Worm (Caenorhabditis elegans) whole organism, mixed stage, embryonic: ENCODE measurements around the gene B0507.7.
A peak's percentile ranks its signal among the peaks of the same experiment; 100 is the strongest.

Experiments
- M03D4.4 ChIP-seq: sonication (generic microtip); optimal IDR thresholded peaks from 2 replicates; lab custom pipeline; 2017; ENCODE audit warnings: mild to moderate bottlenecking, missing genetic modification characterization, missing compliant biosample characterization
- bed-3 ChIP-seq: fragments of 200-800 bp; sonication (Bioruptor generic); optimal IDR thresholded peaks from 3 replicates; lab custom pipeline; 2018; ENCODE audit warnings: mild to moderate bottlenecking, missing genetic modification characterization, moderate library complexity, missing compliant biosample characterization
- ceh-39 ChIP-seq: fragments of 150-350 bp; optimal IDR thresholded peaks from 2 replicates; lab custom pipeline; 2014; ENCODE audit warnings: missing biosample characterization, missing genetic modification characterization
- ceh-43 ChIP-seq: fragments of 200-800 bp; sonication (Bioruptor generic); optimal IDR thresholded peaks from 2 replicates; lab custom pipeline; 2018; ENCODE audit warnings: mild to moderate bottlenecking, missing genetic modification characterization, moderate library complexity, missing compliant biosample characterization
- ces-1 ChIP-seq: fragments of 150-350 bp; optimal IDR thresholded peaks from 2 replicates; lab custom pipeline; 2014; ENCODE audit warnings: missing biosample characterization, missing genetic modification reagents, missing genetic modification characterization
- cnd-1 ChIP-seq: fragments of 200-800 bp; sonication (Bioruptor generic); optimal IDR thresholded peaks from 2 replicates; lab custom pipeline; 2018; ENCODE audit warnings: mild to moderate bottlenecking, missing genetic modification characterization, missing compliant biosample characterization
- drap-1 ChIP-seq: fragments of 200-800 bp; sonication (Bioruptor generic); optimal IDR thresholded peaks from 3 replicates; lab custom pipeline; 2018; ENCODE audit warnings: mild to moderate bottlenecking, missing genetic modification characterization, missing compliant biosample characterization
- elt-1 ChIP-seq: sonication (generic microtip); optimal IDR thresholded peaks from 2 replicates; lab custom pipeline; 2017; ENCODE audit warnings: missing genetic modification characterization, mild to moderate bottlenecking, missing compliant biosample characterization, antibody characterized with exemption, moderate library complexity, borderline replicate concordance; ENCODE audit not compliant: insufficient read depth
- elt-3 ChIP-seq: fragments of 150-350 bp; optimal IDR thresholded peaks from 2 replicates; lab custom pipeline; 2014; ENCODE audit warnings: missing biosample characterization, missing genetic modification characterization
- flh-1 ChIP-seq: fragments of 200-800 bp; sonication (Bioruptor generic); optimal IDR thresholded peaks from 2 replicates; lab custom pipeline; 2018; ENCODE audit warnings: mild to moderate bottlenecking, missing genetic modification characterization, moderate library complexity, missing compliant biosample characterization
- ham-2 ChIP-seq: fragments of 200-800 bp; sonication (Bioruptor generic); optimal IDR thresholded peaks from 2 replicates; lab custom pipeline; 2018; ENCODE audit warnings: mild to moderate bottlenecking, missing genetic modification characterization, missing compliant biosample characterization
- hlh-1 ChIP-seq: fragments of 150-350 bp; optimal IDR thresholded peaks from 2 replicates; lab custom pipeline; 2014; ENCODE audit warnings: missing biosample characterization, missing genetic modification reagents, missing genetic modification characterization
- lin-13 ChIP-seq: fragments of 150-350 bp; optimal IDR thresholded peaks from 2 replicates; lab custom pipeline; 2014; ENCODE audit warnings: missing biosample characterization, missing genetic modification characterization
- lin-32 ChIP-seq: fragments of 200-800 bp; sonication (Bioruptor generic); optimal IDR thresholded peaks from 2 replicates; lab custom pipeline; 2018; ENCODE audit warnings: mild to moderate bottlenecking, missing genetic modification characterization, missing compliant biosample characterization
- lsy-2 ChIP-seq: fragments of 150-350 bp; optimal IDR thresholded peaks from 2 replicates; lab custom pipeline; 2014; ENCODE audit warnings: missing biosample characterization, missing genetic modification characterization
- mab-5 ChIP-seq: fragments of 150-350 bp; optimal IDR thresholded peaks from 2 replicates; lab custom pipeline; 2014; ENCODE audit warnings: missing biosample characterization, missing genetic modification characterization
- mep-1 ChIP-seq: fragments of 150-350 bp; optimal IDR thresholded peaks from 2 replicates; lab custom pipeline; 2017; ENCODE audit warnings: missing biosample characterization, missing genetic modification reagents, missing genetic modification characterization, inconsistent platforms
- mls-2 ChIP-seq: sonication (generic microtip); optimal IDR thresholded peaks from 2 replicates; lab custom pipeline; 2016; ENCODE audit warnings: mild to moderate bottlenecking, missing genetic modification characterization, moderate library complexity, missing compliant biosample characterization
- nhr-12 ChIP-seq: fragments of 150-350 bp; optimal IDR thresholded peaks from 2 replicates; lab custom pipeline; 2014; ENCODE audit warnings: missing biosample characterization, missing genetic modification characterization
- nhr-2 ChIP-seq: fragments of 150-350 bp; optimal IDR thresholded peaks from 2 replicates; lab custom pipeline; 2014; ENCODE audit warnings: missing biosample characterization, missing genetic modification characterization
- nhr-237 ChIP-seq: fragments of 150-350 bp; optimal IDR thresholded peaks from 2 replicates; lab custom pipeline; 2014; ENCODE audit warnings: missing biosample characterization, missing genetic modification characterization
- nhr-28 ChIP-seq: fragments of 150-350 bp; optimal IDR thresholded peaks from 2 replicates; lab custom pipeline; 2014; ENCODE audit warnings: missing biosample characterization, missing genetic modification characterization
- pha-4 ChIP-seq: fragments of 150-350 bp; optimal IDR thresholded peaks from 2 replicates; lab custom pipeline; 2018; ENCODE audit warnings: missing biosample characterization, missing genetic modification reagents, missing genetic modification characterization
- sem-2 ChIP-seq: fragments of 200-800 bp; sonication (Bioruptor generic); optimal IDR thresholded peaks from 2 replicates; lab custom pipeline; 2018; ENCODE audit warnings: mild to moderate bottlenecking, missing genetic modification characterization, missing compliant biosample characterization
- snpc-4 ChIP-seq: fragments of 150-350 bp; optimal IDR thresholded peaks from 2 replicates; lab custom pipeline; 2014; ENCODE audit warnings: missing biosample characterization, missing genetic modification characterization
- sptf-1 ChIP-seq: sonication (generic microtip); optimal IDR thresholded peaks from 2 replicates; lab custom pipeline; 2017; ENCODE audit warnings: mild to moderate bottlenecking, missing genetic modification characterization, moderate library complexity, missing compliant biosample characterization
- tbx-8 ChIP-seq: fragments of 200-800 bp; sonication (Bioruptor generic); optimal IDR thresholded peaks from 2 replicates; lab custom pipeline; 2018; ENCODE audit warnings: mild to moderate bottlenecking, missing genetic modification characterization, moderate library complexity, missing compliant biosample characterization
- unc-120 ChIP-seq: sonication (generic microtip); optimal IDR thresholded peaks from 2 replicates; lab custom pipeline; 2017; ENCODE audit warnings: missing genetic modification characterization, missing compliant biosample characterization; ENCODE audit not compliant: poor library complexity, severe bottlenecking
- unc-39 ChIP-seq: fragments of 150-350 bp; optimal IDR thresholded peaks from 2 replicates; lab custom pipeline; 2014; ENCODE audit warnings: missing biosample characterization, missing genetic modification characterization
- unc-62 ChIP-seq: fragments of 150-350 bp; optimal IDR thresholded peaks from 2 replicates; lab custom pipeline; 2014; ENCODE audit warnings: missing biosample characterization, missing genetic modification reagents, missing genetic modification characterization
- zip-8 ChIP-seq: fragments of 150-350 bp; optimal IDR thresholded peaks from 2 replicates; lab custom pipeline; 2014; ENCODE audit warnings: missing biosample characterization, missing genetic modification characterization
- ztf-11 ChIP-seq: fragments of 150-350 bp; optimal IDR thresholded peaks from 2 replicates; lab custom pipeline; 2014; ENCODE audit warnings: missing biosample characterization, missing genetic modification characterization

B0507.7 gene

DNA sequence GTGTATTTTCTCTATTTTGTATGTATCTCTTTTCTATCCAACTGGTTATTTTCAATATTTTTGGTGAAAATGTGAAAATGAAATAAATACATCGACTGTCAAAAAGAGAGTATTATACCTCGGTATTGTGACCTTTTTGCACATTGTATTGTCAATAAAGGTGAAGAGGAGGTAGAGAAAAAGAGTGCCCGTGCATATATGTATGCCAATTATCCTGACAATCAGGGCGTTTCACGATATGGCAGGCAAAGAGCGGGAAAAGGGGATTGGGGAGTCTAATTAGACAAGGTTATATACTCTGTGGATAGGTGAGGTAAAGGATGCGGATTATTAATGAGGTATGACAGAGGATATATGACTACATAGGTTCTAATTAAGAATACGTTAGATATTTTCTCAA, 38.4 kb upstream of the B0507.7 start:
- TF ChIP-seq mls-2: peak; percentile 71
- TF ChIP-seq nhr-2 (tag; lab: Kevin White, UChicago): peak; percentile 99
- peak; percentile 46 for TF ChIP-seq pha-4 (tag; lab: Kevin White, UChicago)
- TF ChIP-seq ceh-43 (GFP tag; lab: Kevin White, UChicago): peak; percentile 59
- TF ChIP-seq ztf-11 (tag; lab: Kevin White, UChicago): no peak
- TF ChIP-seq hlh-1 (tag; lab: Kevin White, UChicago): no peak
- TF ChIP-seq sptf-1: peak; percentile 10
- no peak for TF ChIP-seq tbx-8 (GFP tag; lab: Kevin White, UChicago)
- no peak for TF ChIP-seq nhr-237 (tag; lab: Kevin White, UChicago)
- TF ChIP-seq, all 35 proteins: peak for 5

DNA sequence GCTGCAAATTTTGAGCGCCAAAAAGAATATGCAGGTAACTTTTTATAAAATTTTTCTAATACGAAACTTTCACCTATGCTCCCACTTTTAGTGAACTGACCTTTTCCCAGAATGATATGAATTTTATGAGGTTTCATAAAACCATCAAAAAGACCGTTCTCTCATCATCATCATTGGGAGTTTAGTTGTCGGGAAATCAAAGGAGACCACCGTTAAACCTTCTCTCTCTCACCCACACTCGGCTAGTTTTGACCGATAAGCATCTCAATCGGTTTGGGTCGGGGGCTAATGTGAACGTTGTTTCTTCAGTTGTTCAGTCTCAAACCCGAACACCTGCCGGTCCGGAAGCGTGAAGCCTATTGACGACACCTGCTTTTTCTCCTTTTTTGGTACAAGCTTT, 37.7 kb upstream of the B0507.7 start:
- TF ChIP-seq ham-2 (GFP tag; lab: Kevin White, UChicago): peak; percentile 81
- no peak for TF ChIP-seq elt-3 (tag; lab: Kevin White, UChicago)
- no peak for TF ChIP-seq elt-1 (tag; lab: Kevin White, UChicago)
- TF ChIP-seq sptf-1: no peak
- TF ChIP-seq tbx-8 (GFP tag; lab: Kevin White, UChicago): no peak
- TF ChIP-seq unc-39: no peak
- no peak for TF ChIP-seq hlh-1 (tag; lab: Kevin White, UChicago)
- no peak for TF ChIP-seq lin-32 (GFP tag; lab: Kevin White, UChicago)
- TF ChIP-seq, all 35 proteins: peak for 1

DNA sequence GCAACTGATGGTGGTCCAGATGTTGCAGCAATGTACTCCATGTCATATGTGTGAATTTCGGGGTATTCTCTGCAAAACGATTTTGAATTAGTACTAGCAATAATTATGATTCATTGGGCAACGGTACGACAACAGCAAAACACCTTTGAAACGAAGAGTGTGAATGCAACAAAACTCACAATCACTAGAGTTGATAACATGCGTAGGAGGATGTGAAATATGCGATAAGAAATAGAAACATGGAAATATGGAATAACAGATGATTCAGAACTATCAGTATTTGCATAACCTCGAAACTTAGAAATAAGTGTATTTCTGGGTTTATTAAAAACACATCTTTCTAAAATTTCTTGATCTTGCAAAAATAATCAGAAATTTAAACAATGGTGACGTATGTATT, 37.0 kb upstream of the B0507.7 start:
- TF ChIP-seq cnd-1 (tag; lab: Kevin White, UChicago) (no peak), mab-5 (no peak), lin-13 (tag; lab: Kevin White, UChicago) (no peak), mls-2 (no peak), M03D4.4 (tag; lab: Kevin White, UChicago) (no peak), sptf-1 (no peak), zip-8 (tag; lab: Kevin White, UChicago) (no peak), flh-1 (no peak), pha-4 (tag; lab: Kevin White, UChicago) (no peak), ces-1 (GFP tag; lab: Kevin White, UChicago) (no peak)

DNA sequence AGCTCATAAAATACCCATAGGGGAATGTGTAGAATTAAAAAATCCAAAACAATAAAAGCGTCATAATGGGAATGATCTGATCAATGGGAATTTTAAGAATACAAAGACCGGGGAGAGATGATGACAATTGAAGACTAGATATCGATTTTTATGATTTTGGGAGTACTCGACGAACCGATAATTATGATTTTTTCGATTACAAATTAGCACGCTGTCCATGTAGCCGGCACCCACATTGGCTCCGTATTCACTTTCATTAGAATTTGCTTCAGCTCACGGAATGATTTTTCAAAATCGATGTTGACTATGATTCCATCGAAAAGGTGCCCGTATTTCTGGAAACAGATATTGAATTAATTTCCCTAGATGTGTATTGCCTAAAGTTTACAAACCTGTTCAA, 34.3 kb upstream of the B0507.7 start:
- TF ChIP-seq bed-3 (GFP tag; lab: Kevin White, UChicago) (no peak), mep-1 (tag; lab: Kevin White, UChicago) (no peak), lsy-2 (tag; lab: Kevin White, UChicago) (no peak), snpc-4 (tag; lab: Kevin White, UChicago) (no peak), lin-13 (tag; lab: Kevin White, UChicago) (no peak), elt-1 (tag; lab: Kevin White, UChicago) (no peak), ceh-43 (GFP tag; lab: Kevin White, UChicago) (no peak), lin-32 (GFP tag; lab: Kevin White, UChicago) (no peak), unc-120 (no peak), flh-1 (no peak), hlh-1 (tag; lab: Kevin White, UChicago) (no peak), ces-1 (GFP tag; lab: Kevin White, UChicago) (no peak), sem-2 (no peak), M03D4.4 (tag; lab: Kevin White, UChicago) (no peak), elt-3 (tag; lab: Kevin White, UChicago) (no peak), cnd-1 (tag; lab: Kevin White, UChicago) (no peak), drap-1 (GFP tag; lab: Kevin White, UChicago) (no peak), ztf-11 (tag; lab: Kevin White, UChicago) (no peak)

DNA sequence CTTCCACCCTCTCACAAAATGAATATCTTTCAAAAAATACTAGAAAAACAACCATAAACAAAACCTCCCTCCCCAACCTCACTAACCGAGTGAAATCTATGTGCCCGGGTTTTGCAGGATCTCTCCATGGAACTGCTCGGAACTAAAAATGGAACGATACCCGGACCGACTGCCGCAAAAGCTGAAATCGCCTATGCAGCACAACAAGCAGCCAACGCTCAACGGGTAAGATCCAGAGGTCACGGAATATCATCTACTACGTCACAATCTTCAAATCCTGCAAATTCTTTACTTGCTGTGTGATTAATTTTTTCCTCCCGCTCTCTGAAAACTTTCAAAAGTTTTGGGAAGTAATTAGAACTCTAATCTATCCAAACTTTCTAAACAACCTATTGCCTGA, 30.8 kb upstream of the B0507.7 start:
- TF ChIP-seq lsy-2 (tag; lab: Kevin White, UChicago) (no peak), nhr-12 (tag; lab: Kevin White, UChicago) (no peak), drap-1 (GFP tag; lab: Kevin White, UChicago) (no peak), bed-3 (GFP tag; lab: Kevin White, UChicago) (no peak), snpc-4 (tag; lab: Kevin White, UChicago) (no peak), cnd-1 (tag; lab: Kevin White, UChicago) (no peak), nhr-237 (tag; lab: Kevin White, UChicago) (no peak), elt-3 (tag; lab: Kevin White, UChicago) (no peak), hlh-1 (tag; lab: Kevin White, UChicago) (no peak), unc-62 (GFP tag; lab: Kevin White, UChicago) (no peak), M03D4.4 (tag; lab: Kevin White, UChicago) (no peak), mep-1 (tag; lab: Kevin White, UChicago) (no peak), nhr-2 (tag; lab: Kevin White, UChicago) (no peak), pha-4 (tag; lab: Kevin White, UChicago) (no peak), ces-1 (GFP tag; lab: Kevin White, UChicago) (no peak), nhr-28 (tag; lab: Kevin White, UChicago) (no peak), mab-5 (no peak), ceh-39 (tag; lab: Kevin White, UChicago) (no peak), lin-13 (tag; lab: Kevin White, UChicago) (no peak)
